Fruit fly (Drosophila melanogaster): Measurements from ENCODE around the gene Msr-110.
A peak's percentile ranks its signal among the peaks of the same experiment; 100 is the strongest.

Msr-110 gene

dm6 chr3L:5577250-5578138, at the start of gene Msr-110 (continued):
- peak; percentile 77 for TF ChIP-seq lilli (GFP tag; optimal IDR thresholded peaks at IDR 0.05)
- peak; percentile 70 for TF ChIP-seq cas (GFP tag; IDR thresholded peaks at IDR 0.05)
- peak; percentile 92 for TF ChIP-seq CG18599 (GFP tag; optimal IDR thresholded peaks at IDR 0.05)
- peak; percentile 89 for TF ChIP-seq CG32772 (GFP tag; IDR thresholded peaks at IDR 0.05)
- no peak for TF ChIP-seq tna (GFP tag; IDR thresholded peaks at IDR 0.05; ENCODE audit: partially characterized antibody)
- TF ChIP-seq shn (GFP tag; optimal IDR thresholded peaks at IDR 0.05): peak; percentile 79
- peak in 1 of 2 experiments; percentile 55 for TF ChIP-seq Hr78 (GFP tag; optimal IDR thresholded peaks at IDR 0.05)
- TF ChIP-seq CG1647 (GFP tag; optimal IDR thresholded peaks at IDR 0.05): peak; percentile 40
- peak; percentile 3 for TF ChIP-seq Neu2 (GFP tag; optimal IDR thresholded peaks at IDR 0.05; ENCODE audit: borderline replicate concordance)
- TF ChIP-seq hbn (GFP tag; IDR thresholded peaks at IDR 0.05; ENCODE audit: partially characterized antibody): no peak
- peak; percentile 24 for TF ChIP-seq CG4617 (GFP tag; optimal IDR thresholded peaks at IDR 0.05; ENCODE audit: borderline replicate concordance)
- no peak for TF ChIP-seq CG16813 (GFP tag; IDR thresholded peaks at IDR 0.05; ENCODE audit: partially characterized antibody)
- TF ChIP-seq vvl (GFP tag; IDR thresholded peaks at IDR 0.05): peak; percentile 96
- peak; percentile 41 for TF ChIP-seq Lhr (GFP tag; optimal IDR thresholded peaks at IDR 0.05)
- peak; percentile 69 for TF ChIP-seq cg (GFP tag; optimal IDR thresholded peaks at IDR 0.05)
- peak; percentile 64 for TF ChIP-seq CG2875 (GFP tag; optimal IDR thresholded peaks at IDR 0.05)
- TF ChIP-seq Xbp1 (GFP tag; optimal IDR thresholded peaks at IDR 0.05): peak; percentile 80
- TF ChIP-seq sqz (GFP tag; optimal IDR thresholded peaks at IDR 0.05): peak; percentile 87
- peak; percentile 94 for TF ChIP-seq CG17359 (tag; optimal IDR thresholded peaks at IDR 0.05)
- peak; percentile 72 for TF ChIP-seq zfh1 (GFP tag; IDR thresholded peaks at IDR 0.05)
- TF ChIP-seq ssp (GFP tag; IDR thresholded peaks at IDR 0.05): peak; percentile 83
- TF ChIP-seq CG15269 (tag; optimal IDR thresholded peaks at IDR 0.05): peak; percentile 95
- peak; percentile 84 for TF ChIP-seq CG34376 (GFP tag; optimal IDR thresholded peaks at IDR 0.05)
- TF ChIP-seq sens (GFP tag): peak; percentile 93
- TF ChIP-seq dmrt11E (tag; optimal IDR thresholded peaks at IDR 0.05): no peak
- TF ChIP-seq Ada2b (GFP tag; IDR thresholded peaks at IDR 0.05): peak; percentile 84
- TF ChIP-seq CG12744 (GFP tag; optimal IDR thresholded peaks at IDR 0.05): peak; percentile 73
- peak; percentile 12 for TF ChIP-seq NC2α (GFP tag; optimal IDR thresholded peaks at IDR 0.05)
- peak; percentile 49 to 79 for TF ChIP-seq chif (GFP tag; optimal IDR thresholded peaks at IDR 0.05)
- TF ChIP-seq pnt (GFP tag; optimal IDR thresholded peaks at IDR 0.05): peak; percentile 55
- peak; percentile 19 for TF ChIP-seq pfk (GFP tag; optimal IDR thresholded peaks at IDR 0.05)
- peak; percentile 65 for TF ChIP-seq Chrac-16 (GFP tag; optimal IDR thresholded peaks at IDR 0.05)
- peak; percentile 72 for TF ChIP-seq H2.0 (GFP tag; IDR thresholded peaks at IDR 0.05)
- TF ChIP-seq CG1529 (GFP tag; optimal IDR thresholded peaks at IDR 0.05): peak; percentile 73
- TF ChIP-seq wdn (GFP tag; IDR thresholded peaks at IDR 0.05): peak; percentile 64; the same call in 1 of the 2 replicates
- TF ChIP-seq CkIIα-i1 (GFP tag; IDR thresholded peaks at IDR 0.05): peak; percentile 64
- peak; percentile 80 for TF ChIP-seq slp2 (GFP tag; optimal IDR thresholded peaks at IDR 0.05)
- peak; percentile 69 for TF ChIP-seq eyg (GFP tag; optimal IDR thresholded peaks at IDR 0.05)
- peak; percentile 86 for TF ChIP-seq B-H2 (GFP tag; optimal IDR thresholded peaks at IDR 0.05)
- TF ChIP-seq CG1832 (GFP tag; optimal IDR thresholded peaks at IDR 0.05): peak; percentile 22
- peak; percentile 88 for TF ChIP-seq wor (GFP tag; IDR thresholded peaks at IDR 0.05)
- TF ChIP-seq Ets65A (GFP tag): peak; percentile 98
- peak; percentile 37 for TF ChIP-seq en (GFP tag; optimal IDR thresholded peaks at IDR 0.05)
- peak; percentile 24; the same call in 1 of the 3 replicates for TF ChIP-seq sr (GFP tag; IDR thresholded peaks at IDR 0.05)
- TF ChIP-seq ttk (GFP tag; IDR thresholded peaks at IDR 0.05): peak; percentile 78
- TF ChIP-seq CG11456 (GFP tag; IDR thresholded peaks at IDR 0.05): peak; percentile 83
- peak; percentile 94 for TF ChIP-seq oc (tag; optimal IDR thresholded peaks at IDR 0.05)
- TF ChIP-seq bsh (GFP tag; optimal IDR thresholded peaks at IDR 0.05): peak; percentile 87 to 96
